Fruit fly (Drosophila melanogaster) whole organism, wandering third instar larva: ENCODE data around the gene Cyp9f3.
A peak's percentile ranks its signal among the peaks of the same experiment; 100 is the strongest.

Source experiments
- Hr78 ChIP-seq: fragments of >200 bp; optimal IDR thresholded peaks from 2 replicates; lab custom pipeline; 2017; ENCODE audit warnings: missing biosample characterization, missing genetic modification characterization
- OdsH ChIP-seq: fragments of 200-800 bp; sonication (Bioruptor generic); optimal IDR thresholded peaks from 2 replicates; lab custom pipeline; 2016; ENCODE audit warnings: missing biosample characterization, mild to moderate bottlenecking, missing genetic modification characterization
- ey ChIP-seq: fragments of 200-800 bp; sonication (Bioruptor generic); optimal IDR thresholded peaks from 2 replicates; lab custom pipeline; 2016; ENCODE audit warnings: missing biosample characterization, missing genetic modification characterization
- lola ChIP-seq: fragments of >200 bp; optimal IDR thresholded peaks from 2 replicates; lab custom pipeline; 2017; ENCODE audit warnings: missing biosample characterization, missing genetic modification characterization
- pan ChIP-seq: fragments of >200 bp; optimal IDR thresholded peaks from 2 replicates; lab custom pipeline; 2017
- usp ChIP-seq: fragments of >200 bp; optimal IDR thresholded peaks from 2 replicates; lab custom pipeline; 2017; ENCODE audit warnings: missing biosample characterization, missing genetic modification characterization

dm6 chr3R:12443769-12444168 lies 45.0 kb upstream of the Cyp9f3 start:
- TF ChIP-seq Hr78 (GFP tag; lab: Kevin White, UChicago) (no peak), usp (GFP tag; lab: Kevin White, UChicago) (no peak), lola (GFP tag; lab: Kevin White, UChicago) (peak; percentile 58), pan (no peak), ey (GFP tag; lab: Kevin White, UChicago) (no peak), OdsH (GFP tag; lab: Kevin White, UChicago) (no peak)
